Fruit fly (Drosophila melanogaster) whole organism, embryonic: Measurements from ENCODE around the gene CG43702.

Experiments
- Aef1 ChIP-seq: fragments of 200-800 bp; sonication (Bioruptor generic); IDR thresholded peaks from 3 replicates; pipeline ENCODE4 v1.3.6; 2022; ENCODE audit warnings: missing biosample characterization, missing genetic modification characterization
- CG12391 ChIP-seq: fragments of 200-800 bp; sonication (Bioruptor generic); optimal IDR thresholded peaks from 3 replicates; lab custom pipeline; 2018; ENCODE audit warnings: missing biosample characterization, mild to moderate bottlenecking, missing genetic modification characterization, moderate library complexity
- CG16813 ChIP-seq: fragments of 200-800 bp; sonication (Bioruptor generic); IDR thresholded peaks from 3 replicates; pipeline ENCODE4 v1.3.6; 2022; ENCODE audit warnings: missing biosample characterization, missing genetic modification characterization; ENCODE audit not compliant: partially characterized antibody
- CG17385 ChIP-seq: fragments of 200-800 bp; sonication (Bioruptor generic); optimal IDR thresholded peaks from 3 replicates; lab custom pipeline; 2018; ENCODE audit warnings: missing biosample characterization, mild to moderate bottlenecking, missing genetic modification characterization
- CG2116 ChIP-seq: fragments of 200-800 bp; sonication (Bioruptor generic); optimal IDR thresholded peaks from 3 replicates; lab custom pipeline; 2018; ENCODE audit warnings: missing biosample characterization, mild to moderate bottlenecking, missing genetic modification characterization
- CG2120 ChIP-seq: fragments of 200-800 bp; sonication (Bioruptor generic); optimal IDR thresholded peaks from 3 replicates; lab custom pipeline; 2016; ENCODE audit warnings: missing biosample characterization, missing genetic modification characterization
- CG31441 ChIP-seq: fragments of 200-800 bp; sonication (Bioruptor generic); IDR thresholded peaks from 2 replicates; pipeline ENCODE4 v1.3.6; 2022; ENCODE audit warnings: missing biosample characterization, missing genetic modification characterization
- CG33213 ChIP-seq: fragments of 200-800 bp; sonication (Bioruptor generic); optimal IDR thresholded peaks from 3 replicates; lab custom pipeline; 2016; ENCODE audit warnings: missing biosample characterization, missing genetic modification characterization
- CG42726 ChIP-seq: fragments of 200-800 bp; sonication (Bioruptor generic); IDR thresholded peaks from 2 replicates; pipeline ENCODE4 v1.3.6; 2022; ENCODE audit warnings: missing biosample characterization, missing genetic modification characterization; ENCODE audit not compliant: partially characterized antibody
- CG4854 ChIP-seq: fragments of 200-800 bp; sonication (Bioruptor generic); optimal IDR thresholded peaks from 2 replicates; lab custom pipeline; 2016; ENCODE audit warnings: missing biosample characterization, missing genetic modification characterization, inconsistent platforms
- CG6272 ChIP-seq: fragments of 200-800 bp; sonication (Bioruptor generic); IDR thresholded peaks from 2 replicates; pipeline ENCODE4 v1.3.6; 2022; ENCODE audit warnings: missing biosample characterization, missing genetic modification characterization
- CG7357 ChIP-seq: fragments of 200-800 bp; sonication (Bioruptor generic); IDR thresholded peaks from 3 replicates; pipeline ENCODE4 v1.3.6; 2022; ENCODE audit warnings: missing biosample characterization, missing genetic modification characterization
- CG7963 ChIP-seq: fragments of 200-800 bp; sonication (Bioruptor generic); IDR thresholded peaks from 3 replicates; pipeline ENCODE4 v1.3.6; 2022; ENCODE audit warnings: missing biosample characterization, missing genetic modification characterization; ENCODE audit not compliant: partially characterized antibody
- CG8924 ChIP-seq: fragments of 200-800 bp; optimal IDR thresholded peaks from 3 replicates; lab custom pipeline; 2019; ENCODE audit warnings: missing biosample characterization, mild to moderate bottlenecking, missing genetic modification characterization, moderate library complexity
- CG8944 ChIP-seq: fragments of 200-800 bp; sonication (Bioruptor generic); optimal IDR thresholded peaks from 3 replicates; lab custom pipeline; 2016; ENCODE audit warnings: missing biosample characterization, missing genetic modification characterization
- Camta ChIP-seq: fragments of 200-800 bp; sonication (Bioruptor generic); optimal IDR thresholded peaks from 2 replicates; lab custom pipeline; 2016; ENCODE audit warnings: missing biosample characterization, missing genetic modification characterization
- Dll ChIP-seq: fragments of 200-800 bp; sonication (Bioruptor generic); IDR thresholded peaks from 4 replicates; pipeline ENCODE4 v1.3.6; 2022; ENCODE audit warnings: missing biosample characterization, missing genetic modification characterization; ENCODE audit not compliant: partially characterized antibody
- Ets97D ChIP-seq: fragments of 200-800 bp; sonication (Bioruptor generic); optimal IDR thresholded peaks from 3 replicates; lab custom pipeline; 2016; ENCODE audit warnings: missing biosample characterization, missing genetic modification characterization
- HmgZ ChIP-seq: fragments of 200-800 bp; sonication (Bioruptor generic); optimal IDR thresholded peaks from 2 replicates; lab custom pipeline; 2018; ENCODE audit warnings: missing biosample characterization, mild to moderate bottlenecking, missing genetic modification characterization
- Hmr ChIP-seq: fragments of 200-800 bp; sonication (Bioruptor generic); optimal IDR thresholded peaks from 3 replicates; lab custom pipeline; 2017; ENCODE audit warnings: mild to moderate bottlenecking, missing biosample characterization, missing genetic modification reagents, missing genetic modification characterization
- Med ChIP-seq: fragments of 200-800 bp; sonication (Bioruptor generic); peaks from one replicate; lab custom pipeline; 2016; ENCODE audit warnings: missing biosample characterization, missing genetic modification characterization, mild to moderate bottlenecking, inconsistent platforms, moderate library complexity
- NFAT ChIP-seq: fragments of 200-800 bp; sonication (Bioruptor generic); IDR thresholded peaks from 2 replicates; pipeline ENCODE4 v1.3.6; 2022; ENCODE audit warnings: missing biosample characterization, missing genetic modification characterization
- Nf-YA ChIP-seq: fragments of 200-800 bp; sonication (Bioruptor generic); IDR thresholded peaks from 2 replicates; pipeline ENCODE4 v1.3.6; 2022; ENCODE audit warnings: missing biosample characterization, missing genetic modification characterization
- Nf-YB ChIP-seq: fragments of 200-800 bp; sonication (Bioruptor generic); optimal IDR thresholded peaks from 3 replicates; lab custom pipeline; 2019; ENCODE audit warnings: missing biosample characterization, mild to moderate bottlenecking, missing genetic modification characterization, moderate library complexity
- Opbp ChIP-seq: fragments of 200-800 bp; sonication (Bioruptor generic); IDR thresholded peaks from 3 replicates; pipeline ENCODE4 v1.3.6; 2022; ENCODE audit warnings: missing biosample characterization, missing genetic modification characterization; ENCODE audit not compliant: partially characterized antibody
- Sry-δ ChIP-seq: fragments of 200-800 bp; sonication (Bioruptor generic); optimal IDR thresholded peaks from 2 replicates; lab custom pipeline; 2016; ENCODE audit warnings: missing biosample characterization, missing genetic modification characterization
- Xrp1 ChIP-seq: fragments of 200-800 bp; sonication (Bioruptor generic); IDR thresholded peaks from 2 replicates; pipeline ENCODE4 v1.3.6; 2022; ENCODE audit warnings: missing biosample characterization, missing genetic modification characterization
- abd-A ChIP-seq: fragments of 200-800 bp; sonication (Bioruptor generic); optimal IDR thresholded peaks from 3 replicates; lab custom pipeline; 2019; ENCODE audit warnings: missing biosample characterization, mild to moderate bottlenecking, missing genetic modification characterization, moderate library complexity
- amos ChIP-seq: fragments of 200-800 bp; sonication (Bioruptor generic); IDR thresholded peaks from 2 replicates; pipeline ENCODE4 v1.3.6; 2022; ENCODE audit warnings: missing biosample characterization, missing genetic modification characterization; ENCODE audit not compliant: partially characterized antibody
- dan ChIP-seq: fragments of 200-800 bp; sonication (Bioruptor generic); IDR thresholded peaks from 2 replicates; pipeline ENCODE4 v1.3.6; 2022; ENCODE audit warnings: missing biosample characterization, missing genetic modification characterization
- dati ChIP-seq: fragments of 200-800 bp; sonication (Bioruptor generic); IDR thresholded peaks from 2 replicates; pipeline ENCODE4 v1.3.6; 2022; ENCODE audit warnings: missing biosample characterization, missing genetic modification characterization
- grn ChIP-seq: fragments of 200-800 bp; sonication (Bioruptor generic); optimal IDR thresholded peaks from 3 replicates; lab custom pipeline; 2017; ENCODE audit warnings: missing biosample characterization, missing genetic modification characterization
- hbn ChIP-seq: fragments of 200-800 bp; sonication (Bioruptor generic); IDR thresholded peaks from 2 replicates; pipeline ENCODE4 v1.3.6; 2022; ENCODE audit warnings: missing biosample characterization, missing genetic modification characterization; ENCODE audit not compliant: partially characterized antibody
- insv ChIP-seq, 2 experiments: fragments of 200-800 bp; sonication (Bioruptor generic); optimal IDR thresholded peaks; 3 replicates each; lab custom pipeline; 2016 to 2018; ENCODE audit warnings: missing biosample characterization in 2 of 2, missing genetic modification characterization in 2 of 2
- knrl ChIP-seq: fragments of 200-800 bp; sonication (Bioruptor generic); IDR thresholded peaks from 3 replicates; pipeline ENCODE4 v1.3.6; 2022; ENCODE audit warnings: missing biosample characterization, missing genetic modification characterization; ENCODE audit not compliant: partially characterized antibody
- lilli ChIP-seq: fragments of 200-800 bp; sonication (Bioruptor generic); optimal IDR thresholded peaks from 3 replicates; lab custom pipeline; 2016; ENCODE audit warnings: missing biosample characterization, missing genetic modification characterization
- mam ChIP-seq: fragments of 200-800 bp; sonication (Bioruptor generic); optimal IDR thresholded peaks from 3 replicates; lab custom pipeline; 2016; ENCODE audit warnings: missing biosample characterization, missing genetic modification characterization
- nerfin-1 ChIP-seq: fragments of 200-800 bp; sonication (Bioruptor generic); optimal IDR thresholded peaks from 3 replicates; lab custom pipeline; 2019; ENCODE audit warnings: missing biosample characterization, mild to moderate bottlenecking, missing genetic modification characterization, moderate library complexity
- nmo ChIP-seq: fragments of 200-800 bp; sonication (Bioruptor generic); optimal IDR thresholded peaks from 2 replicates; lab custom pipeline; 2018; ENCODE audit warnings: missing biosample characterization, mild to moderate bottlenecking, missing genetic modification characterization, moderate library complexity
- onecut ChIP-seq: fragments of 200-800 bp; sonication (Bioruptor generic); IDR thresholded peaks from 2 replicates; pipeline ENCODE4 v1.3.6; 2022; ENCODE audit warnings: missing biosample characterization, missing genetic modification characterization
- peb ChIP-seq: fragments of 200-800 bp; sonication (Bioruptor generic); IDR thresholded peaks from 2 replicates; pipeline ENCODE4 v1.3.6; 2022; ENCODE audit warnings: missing biosample characterization, missing genetic modification characterization
- pros ChIP-seq: fragments of 200-800 bp; sonication (Bioruptor generic); optimal IDR thresholded peaks from 3 replicates; lab custom pipeline; 2019; ENCODE audit warnings: missing biosample characterization, mild to moderate bottlenecking, missing genetic modification characterization, moderate library complexity
- row ChIP-seq: fragments of 200-800 bp; sonication (Bioruptor generic); IDR thresholded peaks from 3 replicates; pipeline ENCODE4 v1.3.6; 2022; ENCODE audit warnings: missing biosample characterization, missing genetic modification characterization
- salm ChIP-seq: fragments of 200-800 bp; sonication (Bioruptor generic); optimal IDR thresholded peaks from 2 replicates; lab custom pipeline; 2018; ENCODE audit warnings: missing biosample characterization, mild to moderate bottlenecking, missing genetic modification characterization
- sens-2 ChIP-seq: fragments of 200-800 bp; sonication (Bioruptor generic); IDR thresholded peaks from 2 replicates; pipeline ENCODE4 v1.3.6; 2022; ENCODE audit warnings: missing biosample characterization, missing genetic modification characterization
- slou ChIP-seq: fragments of 200-800 bp; sonication (Bioruptor generic); optimal IDR thresholded peaks from 3 replicates; lab custom pipeline; 2016; ENCODE audit warnings: missing biosample characterization, missing genetic modification characterization
- stwl ChIP-seq: fragments of 200-800 bp; sonication (Bioruptor generic); optimal IDR thresholded peaks from 3 replicates; lab custom pipeline; 2018; ENCODE audit warnings: missing biosample characterization, mild to moderate bottlenecking, missing genetic modification characterization, moderate library complexity
- zf30C ChIP-seq: fragments of 200-800 bp; sonication (Bioruptor generic); optimal IDR thresholded peaks from 3 replicates; lab custom pipeline; 2018; ENCODE audit warnings: missing biosample characterization, mild to moderate bottlenecking, missing genetic modification characterization
- zfh1 ChIP-seq: fragments of 200-800 bp; sonication (Bioruptor generic); IDR thresholded peaks from 3 replicates; pipeline ENCODE4 v1.3.6; 2022; ENCODE audit warnings: missing biosample characterization, missing genetic modification characterization

The CG43702 gene

dm6 chr3L:21317416-21318259 is 19.2 kb downstream of the CG43702 start, which contains the start of gene Pc (continued):
- peak; percentile 18 for TF ChIP-seq CG8924 (tag; lab: Kevin White, UChicago)
- TF ChIP-seq CG4854 (GFP tag; lab: Kevin White, UChicago): peak; percentile 25
- TF ChIP-seq Xrp1 (GFP tag; lab: Robert Waterston, UW): no peak
- peak; percentile 65 for TF ChIP-seq hbn
- no peak for TF ChIP-seq CG31441 (GFP tag; lab: Robert Waterston, UW)
- TF ChIP-seq zf30C (GFP tag; lab: Kevin White, UChicago): peak; percentile 4
- no peak for TF ChIP-seq Nf-YB (GFP tag; lab: Kevin White, UChicago)
- TF ChIP-seq stwl: peak; percentile 89
- TF ChIP-seq peb: no peak
- peak; percentile 86 for TF ChIP-seq Opbp (GFP tag; lab: Robert Waterston, UW)
- peak; percentile 15 for TF ChIP-seq abd-A
- no peak for TF ChIP-seq NFAT (GFP tag; lab: Robert Waterston, UW)
- peak; percentile 88 for TF ChIP-seq Med (GFP tag; lab: Kevin White, UChicago)
- peak; percentile 26 for TF ChIP-seq mam (GFP tag; lab: Kevin White, UChicago)
- no peak for TF ChIP-seq grn (GFP tag; lab: Kevin White, UChicago)
- peak; percentile 90 for TF ChIP-seq CG2116 (GFP tag; lab: Kevin White, UChicago)
- no peak for TF ChIP-seq sens-2
- peak; percentile 68 for TF ChIP-seq HmgZ (tag; lab: Kevin White, UChicago)
- peak; percentile 86 for TF ChIP-seq Sry-δ (GFP tag; lab: Kevin White, UChicago)
- peak; percentile 57 for TF ChIP-seq Hmr (GFP tag; lab: Kevin White, UChicago)
- TF ChIP-seq slou (GFP tag; lab: Kevin White, UChicago): no peak
- TF ChIP-seq CG33213: peak; percentile 78
- no peak for TF ChIP-seq dan (GFP tag; lab: Robert Waterston, UW)
- peak; percentile 39 for TF ChIP-seq CG2120 (GFP tag; lab: Kevin White, UChicago)
- peak; percentile 3 for TF ChIP-seq lilli (GFP tag; lab: Kevin White, UChicago)
- TF ChIP-seq nerfin-1: no peak
- TF ChIP-seq CG7963: peak; percentile 78
- TF ChIP-seq row (GFP tag; lab: Robert Waterston, UW): peak; percentile 18; the same call in 1 of the 3 replicates
- TF ChIP-seq zfh1 (GFP tag; lab: Robert Waterston, UW): no peak
- TF ChIP-seq knrl (GFP tag; lab: Robert Waterston, UW): peak; percentile 89
- TF ChIP-seq Ets97D (GFP tag; lab: Kevin White, UChicago): peak; percentile 88
- TF ChIP-seq insv (GFP tag; optimal IDR thresholded peaks at IDR 0.05; lab: Kevin White, UChicago): no peak
- TF ChIP-seq CG17385 (GFP tag; lab: Kevin White, UChicago): no peak
- peak; percentile 95 for TF ChIP-seq CG42726 (GFP tag; lab: Robert Waterston, UW)
- peak; percentile 92 for TF ChIP-seq amos
- TF ChIP-seq pros (GFP tag; lab: Kevin White, UChicago): peak; percentile 60
- TF ChIP-seq CG7357 (GFP tag; lab: Robert Waterston, UW): no peak
- TF ChIP-seq Aef1 (GFP tag; lab: Robert Waterston, UW): no peak
- TF ChIP-seq dati (GFP tag; lab: Robert Waterston, UW): no peak
- no peak for TF ChIP-seq Nf-YA (GFP tag; lab: Robert Waterston, UW)
- TF ChIP-seq CG6272 (GFP tag; lab: Robert Waterston, UW): peak; percentile 29; the same call in 1 of the 2 replicates
- TF ChIP-seq onecut: peak; percentile 18; the same call in 1 of the 2 replicates
- no peak for TF ChIP-seq salm
- no peak for TF ChIP-seq CG8944
- peak; percentile 84 for TF ChIP-seq Dll (GFP tag; lab: Robert Waterston, UW)
- TF ChIP-seq Camta (GFP tag; lab: Kevin White, UChicago): peak; percentile 10
- peak; percentile 67 for TF ChIP-seq nmo (GFP tag; lab: Kevin White, UChicago)
- TF ChIP-seq CG12391 (tag; lab: Kevin White, UChicago): no peak
- TF ChIP-seq CG16813 (GFP tag; lab: Robert Waterston, UW): peak; percentile 88
